Fruit fly (Drosophila melanogaster) whole organism, prepupa: Measurements from ENCODE around the gene Mpp6.

Experiments used
- Blimp-1 ChIP-seq: fragments of 200-800 bp; sonication (Bioruptor generic); optimal IDR thresholded peaks from 3 replicates; lab custom pipeline; 2017; ENCODE audit warnings: missing biosample characterization, missing genetic modification characterization, mild to moderate bottlenecking, moderate library complexity, missing genetic modification reagents
- CG10631 ChIP-seq: fragments of 200-800 bp; sonication (Bioruptor generic); optimal IDR thresholded peaks from 2 replicates; lab custom pipeline; 2016; ENCODE audit warnings: missing biosample characterization, missing genetic modification characterization
- CG11294 ChIP-seq: fragments of 200-800 bp; sonication (Bioruptor generic); IDR thresholded peaks from 2 replicates; pipeline ENCODE4 v1.3.6; 2022; ENCODE audit warnings: missing biosample characterization, missing genetic modification characterization
- CG11762 ChIP-seq: fragments of 200-800 bp; sonication (Bioruptor generic); optimal IDR thresholded peaks from 3 replicates; lab custom pipeline; 2016; ENCODE audit warnings: missing biosample characterization, missing genetic modification characterization; ENCODE audit not compliant: insufficient read depth
- CG11902 ChIP-seq: fragments of 200-800 bp; sonication (Bioruptor generic); optimal IDR thresholded peaks from 3 replicates; lab custom pipeline; 2016; ENCODE audit warnings: missing biosample characterization, missing genetic modification characterization
- CG15336 ChIP-seq: fragments of 200-800 bp; sonication (Bioruptor generic); IDR thresholded peaks from 2 replicates; pipeline ENCODE4 v1.3.6; 2022; ENCODE audit warnings: missing biosample characterization, missing genetic modification characterization
- CG1621 ChIP-seq: fragments of 200-800 bp; sonication (Bioruptor generic); optimal IDR thresholded peaks from 3 replicates; lab custom pipeline; 2018; ENCODE audit warnings: missing biosample characterization, mild to moderate bottlenecking, missing genetic modification characterization
- CG16779 ChIP-seq: fragments of 200-800 bp; sonication (Bioruptor generic); optimal IDR thresholded peaks from 3 replicates; lab custom pipeline; 2017; ENCODE audit warnings: missing biosample characterization, mild to moderate bottlenecking, missing genetic modification characterization
- CG3032 ChIP-seq: fragments of 200-800 bp; optimal IDR thresholded peaks from 2 replicates; lab custom pipeline; 2019; ENCODE audit warnings: missing biosample characterization, mild to moderate bottlenecking, missing genetic modification characterization, moderate library complexity
- CG31627 ChIP-seq: fragments of 200-800 bp; sonication (Bioruptor generic); optimal IDR thresholded peaks from 3 replicates; lab custom pipeline; 2016; ENCODE audit warnings: missing biosample characterization, missing genetic modification characterization
- CG32006 ChIP-seq: fragments of 200-800 bp; sonication (Bioruptor generic); optimal IDR thresholded peaks from 3 replicates; lab custom pipeline; 2017; ENCODE audit warnings: missing biosample characterization, mild to moderate bottlenecking, missing genetic modification characterization
- CG34406 ChIP-seq: fragments of 200-800 bp; sonication (Bioruptor generic); optimal IDR thresholded peaks from 3 replicates; lab custom pipeline; 2016; ENCODE audit warnings: missing biosample characterization, missing genetic modification characterization
- CG3919 ChIP-seq: fragments of 200-800 bp; sonication (Bioruptor generic); optimal IDR thresholded peaks from 3 replicates; lab custom pipeline; 2016; ENCODE audit warnings: missing biosample characterization, missing genetic modification characterization
- CG4318 ChIP-seq: fragments of 200-800 bp; sonication (Bioruptor generic); optimal IDR thresholded peaks from 3 replicates; lab custom pipeline; 2017; ENCODE audit warnings: missing biosample characterization, mild to moderate bottlenecking, missing genetic modification characterization
- CG6163 ChIP-seq: fragments of 200-800 bp; sonication (Bioruptor generic); IDR thresholded peaks from 3 replicates; pipeline ENCODE4 v1.3.6; 2022; ENCODE audit warnings: missing biosample characterization, missing genetic modification characterization
- CG6276 ChIP-seq: fragments of 200-800 bp; sonication (Bioruptor generic); optimal IDR thresholded peaks from 2 replicates; lab custom pipeline; 2017; ENCODE audit warnings: missing biosample characterization, mild to moderate bottlenecking, missing genetic modification characterization
- CG6808 ChIP-seq: fragments of 200-800 bp; sonication (Bioruptor generic); optimal IDR thresholded peaks from 3 replicates; lab custom pipeline; 2017; ENCODE audit warnings: missing biosample characterization, missing genetic modification characterization, mild to moderate bottlenecking, moderate library complexity, missing genetic modification reagents
- CG7368 ChIP-seq: fragments of 200-800 bp; sonication (Bioruptor generic); optimal IDR thresholded peaks from 3 replicates; lab custom pipeline; 2016; ENCODE audit warnings: missing biosample characterization, missing genetic modification characterization
- CG8319 ChIP-seq: fragments of 200-800 bp; sonication (Bioruptor generic); optimal IDR thresholded peaks from 3 replicates; lab custom pipeline; 2016; ENCODE audit warnings: missing biosample characterization, missing genetic modification characterization
- CG8632 ChIP-seq: fragments of 200-800 bp; sonication (Bioruptor generic); optimal IDR thresholded peaks from 3 replicates; lab custom pipeline; 2016; ENCODE audit warnings: missing biosample characterization, missing genetic modification characterization
- Eip78C ChIP-seq: fragments of 200-800 bp; sonication (Bioruptor generic); peaks from one replicate; lab custom pipeline; 2016; ENCODE audit warnings: missing biosample characterization, missing genetic modification characterization
- Ets96B ChIP-seq: fragments of 200-800 bp; optimal IDR thresholded peaks from 2 replicates; lab custom pipeline; 2019; ENCODE audit warnings: missing biosample characterization, mild to moderate bottlenecking, missing genetic modification characterization, moderate library complexity
- Gug ChIP-seq: fragments of 200-800 bp; sonication (Bioruptor generic); IDR thresholded peaks from 2 replicates; pipeline ENCODE4 v1.3.6; 2022; ENCODE audit warnings: missing biosample characterization, missing genetic modification characterization
- Hr38 ChIP-seq: sonication (Bioruptor generic); optimal IDR thresholded peaks from 2 replicates; lab custom pipeline; 2016; ENCODE audit warnings: missing biosample characterization, missing genetic modification characterization
- Hr39 ChIP-seq: fragments of 200-800 bp; sonication (Bioruptor generic); optimal IDR thresholded peaks from 2 replicates; lab custom pipeline; 2016; ENCODE audit warnings: missing biosample characterization, missing genetic modification characterization
- Hr4 ChIP-seq: fragments of 200-800 bp; sonication (Bioruptor generic); optimal IDR thresholded peaks from 3 replicates; lab custom pipeline; 2016; ENCODE audit warnings: missing biosample characterization, missing genetic modification characterization
- Met ChIP-seq: fragments of 200-800 bp; sonication (Bioruptor generic); optimal IDR thresholded peaks from 3 replicates; lab custom pipeline; 2016; ENCODE audit warnings: missing biosample characterization, missing genetic modification characterization
- OdsH ChIP-seq: fragments of 200-800 bp; sonication (Bioruptor generic); optimal IDR thresholded peaks from 3 replicates; lab custom pipeline; 2016; ENCODE audit warnings: missing biosample characterization, missing genetic modification characterization
- Smox ChIP-seq: fragments of 200-800 bp; sonication (Bioruptor generic); optimal IDR thresholded peaks from 3 replicates; lab custom pipeline; 2016; ENCODE audit warnings: missing biosample characterization, missing genetic modification characterization
- Sox102F ChIP-seq: fragments of 200-800 bp; sonication (Bioruptor generic); optimal IDR thresholded peaks from 2 replicates; lab custom pipeline; 2016; ENCODE audit warnings: missing biosample characterization, mild to moderate bottlenecking, missing genetic modification characterization
- Sox14 ChIP-seq: fragments of 200-800 bp; sonication (Bioruptor generic); optimal IDR thresholded peaks from 3 replicates; lab custom pipeline; 2016; ENCODE audit warnings: missing biosample characterization, missing genetic modification characterization
- Sox15 ChIP-seq: fragments of 200-800 bp; sonication (Bioruptor generic); optimal IDR thresholded peaks from 3 replicates; lab custom pipeline; 2016; ENCODE audit warnings: missing biosample characterization, missing genetic modification characterization
- achi ChIP-seq: fragments of 200-800 bp; sonication (Bioruptor generic); optimal IDR thresholded peaks from 3 replicates; lab custom pipeline; 2016; ENCODE audit warnings: missing biosample characterization, missing genetic modification characterization
- acj6 ChIP-seq: fragments of 200-800 bp; sonication (Bioruptor generic); optimal IDR thresholded peaks from 3 replicates; lab custom pipeline; 2016; ENCODE audit warnings: missing biosample characterization, missing genetic modification characterization
- cyc ChIP-seq: fragments of 200-800 bp; sonication (Bioruptor generic); optimal IDR thresholded peaks from 3 replicates; lab custom pipeline; 2016; ENCODE audit warnings: missing biosample characterization, missing genetic modification characterization
- dac ChIP-seq: fragments of 200-800 bp; sonication (Bioruptor generic); optimal IDR thresholded peaks from 2 replicates; lab custom pipeline; 2017; ENCODE audit warnings: missing biosample characterization, mild to moderate bottlenecking, missing genetic modification characterization
- eg ChIP-seq: fragments of 200-800 bp; sonication (Bioruptor generic); IDR thresholded peaks from 3 replicates; pipeline ENCODE4 v1.3.6; 2022; ENCODE audit warnings: missing biosample characterization, missing genetic modification characterization
- esn ChIP-seq: fragments of 200-800 bp; sonication (Bioruptor generic); optimal IDR thresholded peaks from 2 replicates; lab custom pipeline; 2016; ENCODE audit warnings: missing biosample characterization, mild to moderate bottlenecking, missing genetic modification characterization, moderate library complexity
- fd59A ChIP-seq: fragments of 200-800 bp; sonication (Bioruptor generic); optimal IDR thresholded peaks from 2 replicates; lab custom pipeline; 2017; ENCODE audit warnings: missing biosample characterization, mild to moderate bottlenecking, missing genetic modification characterization, missing genetic modification reagents
- fd85E ChIP-seq: fragments of 200-800 bp; sonication (Bioruptor generic); optimal IDR thresholded peaks from 3 replicates; lab custom pipeline; 2016; ENCODE audit warnings: missing biosample characterization, missing genetic modification characterization
- fkh ChIP-seq: fragments of 200-800 bp; sonication (Bioruptor generic); optimal IDR thresholded peaks from 3 replicates; lab custom pipeline; 2017; ENCODE audit warnings: missing biosample characterization, mild to moderate bottlenecking, missing genetic modification characterization, moderate library complexity
- lz ChIP-seq: fragments of 200-800 bp; sonication (Bioruptor generic); optimal IDR thresholded peaks from 3 replicates; lab custom pipeline; 2016; ENCODE audit warnings: missing biosample characterization, missing genetic modification characterization
- net ChIP-seq: fragments of 200-800 bp; sonication (Bioruptor generic); optimal IDR thresholded peaks from 3 replicates; lab custom pipeline; 2016; ENCODE audit warnings: missing biosample characterization, missing genetic modification characterization
- pdm3 ChIP-seq: fragments of 200-800 bp; sonication (Bioruptor generic); optimal IDR thresholded peaks from 3 replicates; lab custom pipeline; 2016; ENCODE audit warnings: missing biosample characterization, missing genetic modification characterization
- salr ChIP-seq, 2 experiments: fragments of 200-800 bp; sonication (Bioruptor generic); optimal IDR thresholded peaks; 3 replicates each; lab custom pipeline; 2016 to 2018; ENCODE audit warnings: missing biosample characterization in 2 of 2, missing genetic modification characterization in 2 of 2, mild to moderate bottlenecking in 1 of 2
- spab ChIP-seq: fragments of 200-800 bp; sonication (Bioruptor generic); optimal IDR thresholded peaks from 2 replicates; lab custom pipeline; 2017; ENCODE audit warnings: missing biosample characterization, mild to moderate bottlenecking, missing genetic modification characterization, missing genetic modification reagents
- ss ChIP-seq, 2 experiments: fragments of 200-800 bp; sonication (Bioruptor generic); optimal IDR thresholded peaks; 2 replicates in 1 of 2; 3 replicates in 1 of 2; lab custom pipeline; 2017 to 2018; ENCODE audit warnings: mild to moderate bottlenecking in 2 of 2, missing biosample characterization in 2 of 2, missing genetic modification characterization in 2 of 2, moderate library complexity in 1 of 2
- svp ChIP-seq: fragments of 200-800 bp; sonication (Bioruptor generic); peaks from one replicate; lab custom pipeline; 2016; ENCODE audit warnings: missing biosample characterization, missing genetic modification characterization
- topi ChIP-seq: fragments of 200-800 bp; sonication (Bioruptor generic); optimal IDR thresholded peaks from 3 replicates; lab custom pipeline; 2016; ENCODE audit warnings: missing biosample characterization, missing genetic modification characterization
- vri ChIP-seq: fragments of 200-800 bp; sonication (Bioruptor generic); optimal IDR thresholded peaks from 3 replicates; lab custom pipeline; 2016; ENCODE audit warnings: missing biosample characterization, mild to moderate bottlenecking, missing genetic modification characterization

The Mpp6 gene

DNA sequence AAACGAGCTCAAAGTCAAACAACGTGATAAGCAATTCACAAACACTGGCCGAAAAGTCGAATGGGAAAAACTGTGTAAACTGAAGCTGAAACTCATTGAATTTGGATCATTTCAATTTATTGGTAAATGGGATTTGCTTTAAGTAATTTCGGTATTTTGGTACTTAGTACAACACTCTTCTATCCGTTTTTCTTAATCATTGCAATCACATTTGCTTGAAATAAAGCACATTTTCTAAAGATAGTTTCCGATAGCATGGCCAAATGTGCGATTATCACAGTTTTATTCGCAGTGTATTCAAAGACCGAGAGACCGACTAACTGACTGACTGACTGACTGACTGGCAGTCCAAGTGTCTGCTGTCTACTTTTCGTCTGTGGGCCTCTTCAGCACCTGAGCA, 40.4 kb downstream of the Mpp6 start:
- TF ChIP-seq CG15336 (GFP tag; lab: Robert Waterston, UW) (peak; percentile 26; the same call in 1 of the 2 replicates), dac (GFP tag; lab: Kevin White, UChicago) (no peak), CG32006 (GFP tag; lab: Kevin White, UChicago) (peak; percentile 73), Met (peak; percentile 23), fkh (GFP tag; lab: Kevin White, UChicago) (peak; percentile 29), eg (0 out of 3 replicates have a peak, but pooled peaks have one; percentile 18), net (GFP tag; lab: Kevin White, UChicago) (peak; percentile 14), Ets96B (peak; percentile 38), CG3032 (peak; percentile 31), esn (GFP tag; lab: Kevin White, UChicago) (peak; percentile 25), svp (GFP tag; lab: Kevin White, UChicago) (peak; percentile 19), Gug (GFP tag; lab: Robert Waterston, UW) (peak; percentile 30; the same call in 1 of the 2 replicates), Sox14 (peak; percentile 18), CG31627 (GFP tag; lab: Kevin White, UChicago) (no peak), CG3919 (GFP tag; lab: Kevin White, UChicago) (peak; percentile 37), topi (GFP tag; lab: Kevin White, UChicago) (peak; percentile 25), lz (GFP tag; lab: Kevin White, UChicago) (no peak), CG34406 (GFP tag; lab: Kevin White, UChicago) (no peak), Smox (GFP tag; lab: Kevin White, UChicago) (peak; percentile 26), Sox15 (no peak), Eip78C (GFP tag; lab: Kevin White, UChicago) (peak; percentile 75), CG6808 (GFP tag; lab: Kevin White, UChicago) (no peak), Hr39 (GFP tag; lab: Kevin White, UChicago) (peak; percentile 65), CG4318 (peak; percentile 35), CG8319 (GFP tag; lab: Kevin White, UChicago) (no peak), CG11762 (GFP tag; lab: Kevin White, UChicago) (no peak), vri (GFP tag; lab: Kevin White, UChicago) (no peak), CG8632 (no peak), pdm3 (GFP tag; lab: Kevin White, UChicago) (peak; percentile 34), achi (GFP tag; lab: Kevin White, UChicago) (peak; percentile 33), CG10631 (GFP tag; lab: Kevin White, UChicago) (peak; percentile 16), CG6276 (GFP tag; lab: Kevin White, UChicago) (peak; percentile 18), CG16779 (no peak), OdsH (GFP tag; lab: Kevin White, UChicago) (peak; percentile 43), acj6 (GFP tag; lab: Kevin White, UChicago) (peak; percentile 25), Hr4 (GFP tag; lab: Kevin White, UChicago) (peak; percentile 53)

DNA sequence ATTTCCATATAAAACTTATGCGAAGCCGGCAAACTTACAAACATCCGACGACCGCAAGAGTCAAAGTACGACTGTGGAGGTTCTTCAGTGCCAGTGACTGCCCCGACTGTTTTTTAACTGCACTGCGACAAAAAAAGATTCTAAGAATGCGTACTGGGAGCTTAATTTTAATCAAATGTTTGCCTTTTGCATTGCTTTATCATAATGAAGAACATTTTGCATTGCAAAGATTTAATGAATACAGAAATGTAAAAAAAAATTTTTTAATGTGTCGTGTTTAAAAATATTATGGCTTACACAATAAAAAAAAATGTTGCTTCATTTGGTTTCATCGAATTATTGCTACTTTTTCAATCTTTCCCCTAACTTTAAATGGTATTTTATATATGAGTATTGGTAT, 41.1 kb downstream of the Mpp6 start:
- TF ChIP-seq CG15336 (GFP tag; lab: Robert Waterston, UW) (peak; percentile 49), Hr38 (GFP tag; lab: Kevin White, UChicago) (no peak), CG8632 (no peak), spab (GFP tag; lab: Kevin White, UChicago) (no peak), Smox (GFP tag; lab: Kevin White, UChicago) (peak; percentile 29), achi (GFP tag; lab: Kevin White, UChicago) (peak; percentile 35), CG11762 (GFP tag; lab: Kevin White, UChicago) (peak; percentile 38), Sox102F (GFP tag; lab: Kevin White, UChicago) (peak; percentile 17), ss (GFP tag; optimal IDR thresholded peaks at IDR 0.05; lab: Kevin White, UChicago) (no peak), svp (GFP tag; lab: Kevin White, UChicago) (peak; percentile 71), Blimp-1 (GFP tag; lab: Kevin White, UChicago) (no peak), lz (GFP tag; lab: Kevin White, UChicago) (no peak), Ets96B (no peak), CG11294 (GFP tag; lab: Robert Waterston, UW) (0 out of 2 replicates have a peak, but pooled peaks have one; percentile 10), CG7368 (GFP tag; lab: Kevin White, UChicago) (no peak), fkh (GFP tag; lab: Kevin White, UChicago) (no peak), fd59A (GFP tag; lab: Kevin White, UChicago) (no peak), fd85E (GFP tag; lab: Kevin White, UChicago) (no peak), CG1621 (tag; lab: Kevin White, UChicago) (no peak), salr (GFP tag; optimal IDR thresholded peaks at IDR 0.05; lab: Kevin White, UChicago) (no peak), pdm3 (GFP tag; lab: Kevin White, UChicago) (peak; percentile 21), CG11902 (GFP tag; lab: Kevin White, UChicago) (no peak), acj6 (GFP tag; lab: Kevin White, UChicago) (peak; percentile 35), cyc (GFP tag; lab: Kevin White, UChicago) (peak; percentile 10), CG6808 (GFP tag; lab: Kevin White, UChicago) (no peak), Sox14 (peak; percentile 26), CG6163 (GFP tag; lab: Robert Waterston, UW) (peak; percentile 67; the same call in 2 of the 3 replicates)
